Worm (Caenorhabditis elegans): ENCODE results near the gene best-5.

DNA sequence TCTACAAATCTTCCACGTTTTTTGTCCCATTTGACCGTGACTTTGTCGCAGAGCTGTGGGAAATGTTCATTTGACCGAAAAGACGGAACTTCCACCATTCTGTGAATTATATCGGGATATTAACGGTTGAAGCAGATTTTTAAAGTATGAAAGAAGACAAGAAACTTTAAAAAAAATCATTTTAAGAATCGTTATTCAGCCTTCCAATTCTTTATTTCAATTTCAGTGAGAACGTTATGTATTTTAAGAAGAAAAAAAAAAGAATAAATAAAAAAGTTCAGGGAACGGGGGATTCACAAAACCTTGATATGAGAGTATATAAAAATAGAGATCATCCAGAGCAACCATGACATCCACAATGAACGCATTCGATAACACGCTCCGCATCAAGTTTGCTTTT, 4.4 kb upstream of the best-5 start, which contains the start of gene set-3:
- TF ChIP-seq ets-4 (tag; optimal IDR thresholded peaks at IDR 0.05) (no peak), pha-4 (tag; optimal IDR thresholded peaks at IDR 0.05) (no peak), ama-1 (optimal IDR thresholded peaks at IDR 0.05) (no peak), tbx-2 (tag; optimal IDR thresholded peaks at IDR 0.05) (no peak), pros-1 (tag; optimal IDR thresholded peaks at IDR 0.05) (no peak), pat-9 (tag; optimal IDR thresholded peaks at IDR 0.05) (no peak), ahr-1 (tag; optimal IDR thresholded peaks at IDR 0.05) (no peak), eyg-1 (tag; optimal IDR thresholded peaks at IDR 0.05) (no peak), dmd-4 (tag; optimal IDR thresholded peaks at IDR 0.05; ENCODE audit: borderline replicate concordance) (no peak), ceh-22 (tag; optimal IDR thresholded peaks at IDR 0.05) (no peak)

Data from whole organism, late embryonic.